Fruit fly (Drosophila melanogaster) whole organism, embryonic: Measurements from ENCODE around the gene BNIP3.
A peak's percentile ranks its signal among the peaks of the same experiment; 100 is the strongest.

Source experiments
- BEAF-32 ChIP-seq: fragments of 200-800 bp; sonication (Bioruptor generic); optimal IDR thresholded peaks from 3 replicates; lab custom pipeline; 2017; ENCODE audit warnings: missing biosample characterization, missing genetic modification characterization, mild to moderate bottlenecking, moderate library complexity, missing genetic modification reagents
- CG1024 ChIP-seq: fragments of 200-800 bp; sonication (Bioruptor generic); IDR thresholded peaks from 2 replicates; pipeline ENCODE4 v1.3.6; 2022; ENCODE audit warnings: missing biosample characterization, missing genetic modification characterization
- CG10431 ChIP-seq: fragments of 200-800 bp; sonication (Bioruptor generic); optimal IDR thresholded peaks from 3 replicates; lab custom pipeline; 2018; ENCODE audit warnings: missing biosample characterization, mild to moderate bottlenecking, missing genetic modification characterization
- CG10654 ChIP-seq: fragments of 200-800 bp; sonication (Bioruptor generic); optimal IDR thresholded peaks from 2 replicates; lab custom pipeline; 2016; ENCODE audit warnings: missing biosample characterization, missing genetic modification characterization
- CG12104 ChIP-seq: fragments of 200-800 bp; sonication (Bioruptor generic); optimal IDR thresholded peaks from 3 replicates; lab custom pipeline; 2016; ENCODE audit warnings: missing biosample characterization, missing genetic modification characterization
- CG12391 ChIP-seq: fragments of 200-800 bp; sonication (Bioruptor generic); optimal IDR thresholded peaks from 3 replicates; lab custom pipeline; 2018; ENCODE audit warnings: missing biosample characterization, mild to moderate bottlenecking, missing genetic modification characterization, moderate library complexity
- CG12942 ChIP-seq: fragments of 200-800 bp; sonication (Bioruptor generic); optimal IDR thresholded peaks from 3 replicates; lab custom pipeline; 2016; ENCODE audit warnings: missing biosample characterization, missing genetic modification characterization
- CG13123 ChIP-seq: fragments of 200-800 bp; sonication (Bioruptor generic); optimal IDR thresholded peaks from 2 replicates; lab custom pipeline; 2016; ENCODE audit warnings: missing biosample characterization, missing genetic modification characterization
- CG14710 ChIP-seq: fragments of 200-800 bp; sonication (Bioruptor generic); optimal IDR thresholded peaks from 3 replicates; lab custom pipeline; 2019; ENCODE audit warnings: missing biosample characterization, mild to moderate bottlenecking, missing genetic modification characterization, moderate library complexity
- CG1603 ChIP-seq: fragments of 200-800 bp; sonication (Bioruptor generic); optimal IDR thresholded peaks from 2 replicates; lab custom pipeline; 2019; ENCODE audit warnings: missing biosample characterization, mild to moderate bottlenecking, missing genetic modification characterization, moderate library complexity
- CG16815 ChIP-seq: fragments of 200-800 bp; sonication (Bioruptor generic); optimal IDR thresholded peaks from 3 replicates; lab custom pipeline; 2017; ENCODE audit warnings: missing biosample characterization, mild to moderate bottlenecking, missing genetic modification characterization
- CG2120 ChIP-seq: fragments of 200-800 bp; sonication (Bioruptor generic); optimal IDR thresholded peaks from 3 replicates; lab custom pipeline; 2016; ENCODE audit warnings: missing biosample characterization, missing genetic modification characterization
- CG2129 ChIP-seq: fragments of 200-800 bp; sonication (Bioruptor generic); IDR thresholded peaks from 2 replicates; pipeline ENCODE4 v1.3.6; 2022; ENCODE audit warnings: missing biosample characterization, missing genetic modification characterization; ENCODE audit not compliant: partially characterized antibody
- CG30020 ChIP-seq: fragments of 200-800 bp; optimal IDR thresholded peaks from 2 replicates; lab custom pipeline; 2019; ENCODE audit warnings: missing biosample characterization, mild to moderate bottlenecking, missing genetic modification characterization, moderate library complexity
- CG31224 ChIP-seq: fragments of 200-800 bp; sonication (Bioruptor generic); IDR thresholded peaks from 2 replicates; pipeline ENCODE4 v1.3.6; 2022; ENCODE audit warnings: missing biosample characterization, missing genetic modification characterization
- CG32767 ChIP-seq: fragments of 200-800 bp; sonication (Bioruptor generic); IDR thresholded peaks from 2 replicates; pipeline ENCODE4 v1.3.6; 2022; ENCODE audit warnings: missing biosample characterization, missing genetic modification characterization
- CG3726 ChIP-seq: fragments of 200-800 bp; sonication (Bioruptor generic); IDR thresholded peaks from 3 replicates; pipeline ENCODE4, ENCODE4 v1.3.6; 2022; ENCODE audit warnings: missing biosample characterization, missing genetic modification characterization
- CG4820 ChIP-seq: fragments of 200-800 bp; sonication (Bioruptor generic); optimal IDR thresholded peaks from 3 replicates; lab custom pipeline; 2016; ENCODE audit warnings: missing biosample characterization, missing genetic modification characterization
- CG6254 ChIP-seq: fragments of 200-800 bp; sonication (Bioruptor generic); optimal IDR thresholded peaks from 3 replicates; lab custom pipeline; 2017; ENCODE audit warnings: mild to moderate bottlenecking, missing biosample characterization, missing genetic modification reagents, missing genetic modification characterization
- CG6765 ChIP-seq: fragments of 200-800 bp; sonication (Bioruptor generic); optimal IDR thresholded peaks from 3 replicates; lab custom pipeline; 2017; ENCODE audit warnings: missing biosample characterization, mild to moderate bottlenecking, missing genetic modification characterization
- CG7556 ChIP-seq: fragments of 200-800 bp; sonication (Bioruptor generic); optimal IDR thresholded peaks from 2 replicates; lab custom pipeline; 2017; ENCODE audit warnings: missing biosample characterization, mild to moderate bottlenecking, missing genetic modification characterization
- D19B ChIP-seq: fragments of 200-800 bp; sonication (Bioruptor generic); optimal IDR thresholded peaks from 2 replicates; lab custom pipeline; 2017; ENCODE audit warnings: missing biosample characterization, mild to moderate bottlenecking, missing genetic modification characterization
- HLHmδ ChIP-seq: fragments of 200-800 bp; sonication (Bioruptor generic); optimal IDR thresholded peaks from 2 replicates; lab custom pipeline; 2018; ENCODE audit warnings: missing biosample characterization, mild to moderate bottlenecking, missing genetic modification characterization, moderate library complexity
- Hmr ChIP-seq: fragments of 200-800 bp; sonication (Bioruptor generic); optimal IDR thresholded peaks from 3 replicates; lab custom pipeline; 2017; ENCODE audit warnings: mild to moderate bottlenecking, missing biosample characterization, missing genetic modification reagents, missing genetic modification characterization
- Lhr ChIP-seq: fragments of 200-800 bp; sonication (Bioruptor generic); optimal IDR thresholded peaks from 3 replicates; lab custom pipeline; 2017; ENCODE audit warnings: mild to moderate bottlenecking, missing biosample characterization, missing genetic modification reagents, missing genetic modification characterization
- MBD-R2 ChIP-seq: fragments of 200-800 bp; sonication (Bioruptor generic); IDR thresholded peaks from 2 replicates; pipeline ENCODE4 v1.3.6; 2022; ENCODE audit warnings: missing biosample characterization, missing genetic modification characterization
- Neu2 ChIP-seq: fragments of 200-800 bp; sonication (Bioruptor generic); optimal IDR thresholded peaks from 3 replicates; lab custom pipeline; 2016; ENCODE audit warnings: missing biosample characterization, missing genetic modification characterization, borderline replicate concordance
- Sry-β ChIP-seq: fragments of 200-800 bp; sonication (Bioruptor generic); optimal IDR thresholded peaks from 2 replicates; lab custom pipeline; 2018; ENCODE audit warnings: missing biosample characterization, mild to moderate bottlenecking, missing genetic modification characterization, moderate library complexity
- Trl ChIP-seq, 3 experiments: fragments of >200 bp in 2 of 3; fragments of 200-800 bp in 1 of 3; sonication (Bioruptor generic) in 1 of 3; optimal IDR thresholded peaks; 2 replicates in 1 of 3; 3 replicates in 2 of 3; lab custom pipeline; 2016 to 2017; ENCODE audit warnings: missing biosample characterization in 1 of 3, missing genetic modification characterization in 1 of 3
- Xbp1 ChIP-seq: fragments of 200-800 bp; sonication (Bioruptor generic); optimal IDR thresholded peaks from 3 replicates; lab custom pipeline; 2016; ENCODE audit warnings: missing biosample characterization, mild to moderate bottlenecking, missing genetic modification characterization
- ase ChIP-seq: fragments of 200-800 bp; sonication (Bioruptor generic); IDR thresholded peaks from 3 replicates; pipeline ENCODE4 v1.3.6; 2022; ENCODE audit warnings: missing biosample characterization, missing genetic modification characterization
- bigmax ChIP-seq: fragments of 200-800 bp; sonication (Bioruptor generic); optimal IDR thresholded peaks from 2 replicates; lab custom pipeline; 2018; ENCODE audit warnings: missing biosample characterization, mild to moderate bottlenecking, missing genetic modification characterization
- cas ChIP-seq: fragments of 200-800 bp; sonication (Bioruptor generic); IDR thresholded peaks from 2 replicates; pipeline ENCODE4 v1.3.6; 2022; ENCODE audit warnings: missing biosample characterization, missing genetic modification characterization
- dm ChIP-seq: fragments of 200-800 bp; sonication (Bioruptor generic); optimal IDR thresholded peaks from 3 replicates; lab custom pipeline; 2016; ENCODE audit warnings: missing biosample characterization, missing genetic modification characterization
- exex ChIP-seq: fragments of 200-800 bp; sonication (Bioruptor generic); optimal IDR thresholded peaks from 4 replicates; lab custom pipeline; 2018; ENCODE audit warnings: missing biosample characterization, mild to moderate bottlenecking, missing genetic modification characterization, moderate library complexity
- gro ChIP-seq: fragments of 200-800 bp; sonication (Bioruptor generic); optimal IDR thresholded peaks from 2 replicates; lab custom pipeline; 2016; ENCODE audit warnings: missing biosample characterization, missing genetic modification characterization
- kah ChIP-seq: fragments of 200-800 bp; sonication (Bioruptor generic); optimal IDR thresholded peaks from 2 replicates; lab custom pipeline; 2018; ENCODE audit warnings: missing biosample characterization, mild to moderate bottlenecking, missing genetic modification characterization
- ken ChIP-seq: fragments of 200-800 bp; sonication (Bioruptor generic); IDR thresholded peaks from 3 replicates; pipeline ENCODE4 v1.3.6; 2022; ENCODE audit warnings: missing biosample characterization, missing genetic modification characterization
- kni ChIP-seq: fragments of 200-800 bp; sonication (Bioruptor generic); optimal IDR thresholded peaks from 3 replicates; lab custom pipeline; 2017; ENCODE audit warnings: mild to moderate bottlenecking, missing biosample characterization, missing genetic modification reagents, missing genetic modification characterization
- lola ChIP-seq, 3 experiments: fragments of >200 bp in 2 of 3; fragments of 200-800 bp in 1 of 3; sonication (Bioruptor generic) in 1 of 3; optimal IDR thresholded peaks; 2 replicates each; lab custom pipeline; 2017 to 2019; ENCODE audit warnings: missing biosample characterization in 3 of 3, missing genetic modification characterization in 3 of 3, mild to moderate bottlenecking in 1 of 3, moderate library complexity in 1 of 3
- luna ChIP-seq: fragments of 200-800 bp; sonication (Bioruptor generic); optimal IDR thresholded peaks from 2 replicates; lab custom pipeline; 2016; ENCODE audit warnings: missing biosample characterization, missing genetic modification characterization
- mam ChIP-seq: fragments of 200-800 bp; sonication (Bioruptor generic); optimal IDR thresholded peaks from 3 replicates; lab custom pipeline; 2016; ENCODE audit warnings: missing biosample characterization, missing genetic modification characterization
- onecut ChIP-seq: fragments of 200-800 bp; sonication (Bioruptor generic); IDR thresholded peaks from 2 replicates; pipeline ENCODE4 v1.3.6; 2022; ENCODE audit warnings: missing biosample characterization, missing genetic modification characterization
- pzg ChIP-seq: fragments of 200-800 bp; sonication (Bioruptor generic); optimal IDR thresholded peaks from 3 replicates; lab custom pipeline; 2018; ENCODE audit warnings: missing biosample characterization, mild to moderate bottlenecking, missing genetic modification characterization, moderate library complexity
- run ChIP-seq: fragments of 200-800 bp; sonication (Bioruptor generic); optimal IDR thresholded peaks from 3 replicates; lab custom pipeline; 2018; ENCODE audit warnings: missing biosample characterization, mild to moderate bottlenecking, missing genetic modification characterization
- stwl ChIP-seq: fragments of 200-800 bp; sonication (Bioruptor generic); optimal IDR thresholded peaks from 3 replicates; lab custom pipeline; 2018; ENCODE audit warnings: missing biosample characterization, mild to moderate bottlenecking, missing genetic modification characterization, moderate library complexity
- tgo ChIP-seq: fragments of 200-800 bp; sonication (Bioruptor generic); IDR thresholded peaks from 3 replicates; pipeline ENCODE4 v1.3.6; 2022; ENCODE audit warnings: missing biosample characterization, missing genetic modification characterization
- wdn ChIP-seq: fragments of 200-800 bp; sonication (Bioruptor generic); IDR thresholded peaks from 2 replicates; pipeline ENCODE4 v1.3.6; 2022; ENCODE audit warnings: missing biosample characterization, missing genetic modification characterization

BNIP3 gene

dm6 chr3L:20497124-20497996 is 21.8 kb downstream of the BNIP3 start, which contains the start of gene CG32425:
CG32425 (plus strand) TSS chr3L:20497323.
- TF ChIP-seq CG6765 (GFP tag; lab: Kevin White, UChicago) (no peak), CG2129 (GFP tag; lab: Robert Waterston, UW) (no peak), CG13123 (GFP tag; lab: Kevin White, UChicago) (no peak), stwl (tag; lab: Kevin White, UChicago) (peak; percentile 81), kah (GFP tag; lab: Kevin White, UChicago) (no peak), exex (tag; lab: Kevin White, UChicago) (peak; percentile 80), CG10431 (no peak), CG3726 (GFP tag; lab: Robert Waterston, UW) (no peak), Sry-β (peak; percentile 64), CG32767 (GFP tag; lab: Robert Waterston, UW) (no peak), Lhr (peak; percentile 63), bigmax (GFP tag; lab: Kevin White, UChicago) (peak; percentile 27), Trl (optimal IDR thresholded peaks at IDR 0.05; lab: Kevin White, UChicago) (peak in 1 of 2 experiments; percentile 32), Trl (GFP tag; optimal IDR thresholded peaks at IDR 0.05; lab: Kevin White, UChicago) (no peak), Xbp1 (GFP tag; lab: Kevin White, UChicago) (peak; percentile 1), CG10654 (GFP tag; lab: Kevin White, UChicago) (peak; percentile 8), Hmr (peak; percentile 25), lola (GFP tag; optimal IDR thresholded peaks at IDR 0.05; lab: Kevin White, UChicago) (no peak), D19B (no peak), MBD-R2 (GFP tag; lab: Robert Waterston, UW) (peak; percentile 62), CG12942 (GFP tag; lab: Kevin White, UChicago) (no peak), onecut (GFP tag; lab: Robert Waterston, UW) (0 out of 2 replicates have a peak, but pooled peaks have one; percentile 27), CG31224 (GFP tag; lab: Robert Waterston, UW) (no peak), pzg (peak; percentile 64), CG1024 (GFP tag; lab: Robert Waterston, UW) (no peak), CG6254 (no peak), HLHmδ (GFP tag; lab: Kevin White, UChicago) (no peak), kni (GFP tag; lab: Kevin White, UChicago) (no peak), luna (GFP tag; lab: Kevin White, UChicago) (no peak), mam (no peak), CG12391 (peak; percentile 24), CG7556 (GFP tag; lab: Kevin White, UChicago) (no peak), CG30020 (tag; lab: Kevin White, UChicago) (peak; percentile 14), wdn (GFP tag; lab: Robert Waterston, UW) (no peak), cas (GFP tag; lab: Robert Waterston, UW) (no peak), ase (0 out of 3 replicates have a peak, but pooled peaks have one; percentile 12), CG14710 (tag; lab: Kevin White, UChicago) (peak; percentile 28), tgo (no peak), BEAF-32 (GFP tag; lab: Kevin White, UChicago) (peak; percentile 35), CG16815 (no peak), run (no peak), CG2120 (GFP tag; lab: Kevin White, UChicago) (peak; percentile 28), Neu2 (GFP tag; lab: Kevin White, UChicago) (no peak), dm (GFP tag; lab: Kevin White, UChicago) (no peak), ken (GFP tag; lab: Robert Waterston, UW) (peak; percentile 49; the same call in 1 of the 3 replicates), gro (GFP tag; lab: Kevin White, UChicago) (peak; percentile 36), CG12104 (no peak), CG4820 (no peak), CG1603 (tag; lab: Kevin White, UChicago) (peak; percentile 48)
